Fruit fly (Drosophila melanogaster) whole organism, embryonic: ENCODE results near the gene Eig71Eg.

ENCODE experiments used
- Atf6 ChIP-seq: fragments of 200-800 bp; sonication (Bioruptor generic); IDR thresholded peaks from 2 replicates; pipeline ENCODE4 v1.3.6; 2022; ENCODE audit warnings: missing biosample characterization, missing genetic modification characterization
- B-H2 ChIP-seq: fragments of 200-800 bp; sonication (Bioruptor generic); optimal IDR thresholded peaks from 2 replicates; lab custom pipeline; 2018; ENCODE audit warnings: missing biosample characterization, mild to moderate bottlenecking, missing genetic modification characterization
- CG10565 ChIP-seq: fragments of 200-800 bp; sonication (Bioruptor generic); optimal IDR thresholded peaks from 3 replicates; lab custom pipeline; 2016; ENCODE audit warnings: missing biosample characterization, mild to moderate bottlenecking, missing genetic modification characterization
- CG10979 ChIP-seq: fragments of 200-800 bp; sonication (Bioruptor generic); optimal IDR thresholded peaks from 2 replicates; lab custom pipeline; 2018; ENCODE audit warnings: missing biosample characterization, mild to moderate bottlenecking, missing genetic modification characterization, moderate library complexity
- CG12744 ChIP-seq: fragments of 200-800 bp; sonication (Bioruptor generic); optimal IDR thresholded peaks from 2 replicates; lab custom pipeline; 2016; ENCODE audit warnings: missing biosample characterization, missing genetic modification characterization
- CG13424 ChIP-seq: fragments of 200-800 bp; sonication (Bioruptor generic); optimal IDR thresholded peaks from 2 replicates; lab custom pipeline; 2019; ENCODE audit warnings: missing biosample characterization, mild to moderate bottlenecking, missing genetic modification characterization, moderate library complexity
- CG13624 ChIP-seq: fragments of 200-800 bp; sonication (Bioruptor generic); optimal IDR thresholded peaks from 2 replicates; lab custom pipeline; 2016; ENCODE audit warnings: missing biosample characterization, missing genetic modification characterization
- CG13775 ChIP-seq: fragments of 200-800 bp; sonication (Bioruptor generic); optimal IDR thresholded peaks from 3 replicates; lab custom pipeline; 2017; ENCODE audit warnings: missing biosample characterization, mild to moderate bottlenecking, missing genetic modification characterization
- CG17829 ChIP-seq: fragments of 200-800 bp; optimal IDR thresholded peaks from 2 replicates; lab custom pipeline; 2019; ENCODE audit warnings: missing biosample characterization, mild to moderate bottlenecking, missing genetic modification characterization, moderate library complexity
- CG1792 ChIP-seq: fragments of 200-800 bp; sonication (Bioruptor generic); optimal IDR thresholded peaks from 2 replicates; lab custom pipeline; 2016; ENCODE audit warnings: missing biosample characterization, missing genetic modification characterization
- CG32772 ChIP-seq: fragments of 200-800 bp; sonication (Bioruptor generic); IDR thresholded peaks from 2 replicates; pipeline ENCODE4 v1.3.6; 2022; ENCODE audit warnings: missing biosample characterization, missing genetic modification characterization
- CG33557 ChIP-seq: fragments of 200-800 bp; sonication (Bioruptor generic); optimal IDR thresholded peaks from 2 replicates; lab custom pipeline; 2019; ENCODE audit warnings: missing biosample characterization, mild to moderate bottlenecking, missing genetic modification characterization, moderate library complexity
- CG34376 ChIP-seq: fragments of 200-800 bp; sonication (Bioruptor generic); optimal IDR thresholded peaks from 2 replicates; lab custom pipeline; 2018; ENCODE audit warnings: missing biosample characterization, mild to moderate bottlenecking, missing genetic modification characterization
- CG43689 ChIP-seq: fragments of 200-800 bp; sonication (Bioruptor generic); IDR thresholded peaks from 2 replicates; pipeline ENCODE4 v1.3.6; 2022; ENCODE audit warnings: missing biosample characterization, missing genetic modification characterization
- CG5953 ChIP-seq: fragments of 200-800 bp; sonication (Bioruptor generic); IDR thresholded peaks from 2 replicates; pipeline ENCODE4 v1.3.6; 2022; ENCODE audit warnings: missing biosample characterization, missing genetic modification characterization
- CG7556 ChIP-seq: fragments of 200-800 bp; sonication (Bioruptor generic); optimal IDR thresholded peaks from 2 replicates; lab custom pipeline; 2017; ENCODE audit warnings: missing biosample characterization, mild to moderate bottlenecking, missing genetic modification characterization
- CG9817 ChIP-seq: fragments of 200-800 bp; sonication (Bioruptor generic); optimal IDR thresholded peaks from 2 replicates; lab custom pipeline; 2018; ENCODE audit warnings: missing biosample characterization, mild to moderate bottlenecking, missing genetic modification characterization, moderate library complexity
- CoRest ChIP-seq: fragments of 200-800 bp; sonication (Bioruptor generic); optimal IDR thresholded peaks from 3 replicates; lab custom pipeline; 2018; ENCODE audit warnings: missing biosample characterization, mild to moderate bottlenecking, missing genetic modification characterization, moderate library complexity
- CrebB ChIP-seq: fragments of 200-800 bp; sonication (Bioruptor generic); optimal IDR thresholded peaks from 3 replicates; lab custom pipeline; 2018; ENCODE audit warnings: missing biosample characterization, mild to moderate bottlenecking, missing genetic modification characterization
- Dad ChIP-seq: fragments of 200-800 bp; sonication (Bioruptor generic); optimal IDR thresholded peaks from 3 replicates; lab custom pipeline; 2016; ENCODE audit warnings: missing biosample characterization, missing genetic modification characterization
- Deaf1 ChIP-seq: fragments of 200-800 bp; optimal IDR thresholded peaks from 3 replicates; lab custom pipeline; 2019; ENCODE audit warnings: missing biosample characterization, mild to moderate bottlenecking, missing genetic modification characterization, moderate library complexity
- Dref ChIP-seq: fragments of 200-800 bp; sonication (Bioruptor generic); IDR thresholded peaks from 2 replicates; pipeline ENCODE4 v1.3.6; 2022; ENCODE audit warnings: missing biosample characterization, missing genetic modification characterization
- Fer1 ChIP-seq: fragments of 200-800 bp; sonication (Bioruptor generic); optimal IDR thresholded peaks from 2 replicates; lab custom pipeline; 2017; ENCODE audit warnings: missing biosample characterization, mild to moderate bottlenecking, missing genetic modification characterization
- Fer3 ChIP-seq: fragments of 200-800 bp; sonication (Bioruptor generic); optimal IDR thresholded peaks from 2 replicates; lab custom pipeline; 2018; ENCODE audit warnings: missing biosample characterization, mild to moderate bottlenecking, missing genetic modification characterization, moderate library complexity
- H15 ChIP-seq: fragments of 200-800 bp; sonication (Bioruptor generic); IDR thresholded peaks from 3 replicates; pipeline ENCODE4 v1.3.6; 2022; ENCODE audit warnings: missing biosample characterization, missing genetic modification characterization
- H2.0 ChIP-seq: fragments of 200-800 bp; sonication (Bioruptor generic); IDR thresholded peaks from 2 replicates; pipeline ENCODE4 v1.3.6; 2022; ENCODE audit warnings: missing biosample characterization, missing genetic modification characterization
- HLH3B ChIP-seq: fragments of 200-800 bp; sonication (Bioruptor generic); IDR thresholded peaks from 2 replicates; pipeline ENCODE4 v1.3.6; 2022; ENCODE audit warnings: missing biosample characterization, missing genetic modification characterization
- Hr39 ChIP-seq: fragments of >200 bp; optimal IDR thresholded peaks from 2 replicates; lab custom pipeline; 2017
- MBD-R2 ChIP-seq: fragments of 200-800 bp; sonication (Bioruptor generic); IDR thresholded peaks from 2 replicates; pipeline ENCODE4 v1.3.6; 2022; ENCODE audit warnings: missing biosample characterization, missing genetic modification characterization
- Mad ChIP-seq: fragments of 200-800 bp; sonication (Bioruptor generic); optimal IDR thresholded peaks from 2 replicates; lab custom pipeline; 2016; ENCODE audit warnings: missing biosample characterization, missing genetic modification characterization
- Med ChIP-seq: fragments of 200-800 bp; sonication (Bioruptor generic); peaks from one replicate; lab custom pipeline; 2016; ENCODE audit warnings: missing biosample characterization, missing genetic modification characterization, mild to moderate bottlenecking, inconsistent platforms, moderate library complexity
- Neu2 ChIP-seq: fragments of 200-800 bp; sonication (Bioruptor generic); optimal IDR thresholded peaks from 3 replicates; lab custom pipeline; 2016; ENCODE audit warnings: missing biosample characterization, missing genetic modification characterization, borderline replicate concordance
- Nf-YB ChIP-seq: fragments of 200-800 bp; sonication (Bioruptor generic); optimal IDR thresholded peaks from 3 replicates; lab custom pipeline; 2019; ENCODE audit warnings: missing biosample characterization, mild to moderate bottlenecking, missing genetic modification characterization, moderate library complexity
- Sox100B ChIP-seq: fragments of 200-800 bp; sonication (Bioruptor generic); optimal IDR thresholded peaks from 3 replicates; lab custom pipeline; 2018; ENCODE audit warnings: missing biosample characterization, mild to moderate bottlenecking, missing genetic modification characterization
- Trl ChIP-seq, 3 experiments: fragments of >200 bp in 2 of 3; fragments of 200-800 bp in 1 of 3; sonication (Bioruptor generic) in 1 of 3; optimal IDR thresholded peaks; 2 replicates in 1 of 3; 3 replicates in 2 of 3; lab custom pipeline; 2016 to 2017; ENCODE audit warnings: missing biosample characterization in 1 of 3, missing genetic modification characterization in 1 of 3
- YL-1 ChIP-seq: fragments of 200-800 bp; sonication (Bioruptor generic); optimal IDR thresholded peaks from 3 replicates; lab custom pipeline; 2017; ENCODE audit warnings: missing biosample characterization, mild to moderate bottlenecking, missing genetic modification characterization
- ab ChIP-seq: fragments of 200-800 bp; sonication (Bioruptor generic); optimal IDR thresholded peaks from 2 replicates; lab custom pipeline; 2016; ENCODE audit warnings: missing biosample characterization, missing genetic modification characterization
- ac ChIP-seq: fragments of 200-800 bp; sonication (Bioruptor generic); optimal IDR thresholded peaks from 3 replicates; lab custom pipeline; 2017; ENCODE audit warnings: missing biosample characterization, mild to moderate bottlenecking, missing genetic modification characterization
- ato ChIP-seq: fragments of 200-800 bp; sonication (Bioruptor generic); IDR thresholded peaks from 2 replicates; pipeline ENCODE4 v1.3.6; 2022; ENCODE audit warnings: missing biosample characterization, missing genetic modification characterization; ENCODE audit not compliant: partially characterized antibody
- az2 ChIP-seq: fragments of 200-800 bp; sonication (Bioruptor generic); optimal IDR thresholded peaks from 3 replicates; lab custom pipeline; 2016; ENCODE audit warnings: missing biosample characterization, missing genetic modification characterization
- caup ChIP-seq: fragments of 200-800 bp; sonication (Bioruptor generic); optimal IDR thresholded peaks from 3 replicates; lab custom pipeline; 2017; ENCODE audit warnings: missing biosample characterization, mild to moderate bottlenecking, missing genetic modification characterization, moderate library complexity; ENCODE audit not compliant: severe bottlenecking
- chm ChIP-seq: fragments of 200-800 bp; sonication (Bioruptor generic); IDR thresholded peaks from 2 replicates; pipeline ENCODE4 v1.3.6; 2022; ENCODE audit warnings: missing biosample characterization, missing genetic modification characterization
- fd64A ChIP-seq: fragments of 200-800 bp; sonication (Bioruptor generic); optimal IDR thresholded peaks from 3 replicates; lab custom pipeline; 2018; ENCODE audit warnings: missing biosample characterization, mild to moderate bottlenecking, missing genetic modification characterization
- gro ChIP-seq: fragments of 200-800 bp; sonication (Bioruptor generic); optimal IDR thresholded peaks from 2 replicates; lab custom pipeline; 2016; ENCODE audit warnings: missing biosample characterization, missing genetic modification characterization
- jing ChIP-seq: fragments of 200-800 bp; sonication (Bioruptor generic); optimal IDR thresholded peaks from 2 replicates; lab custom pipeline; 2018; ENCODE audit warnings: missing biosample characterization, mild to moderate bottlenecking, missing genetic modification characterization
- nerfin-1 ChIP-seq: fragments of 200-800 bp; sonication (Bioruptor generic); optimal IDR thresholded peaks from 3 replicates; lab custom pipeline; 2019; ENCODE audit warnings: missing biosample characterization, mild to moderate bottlenecking, missing genetic modification characterization, moderate library complexity
- pfk ChIP-seq: fragments of 200-800 bp; sonication (Bioruptor generic); optimal IDR thresholded peaks from 2 replicates; lab custom pipeline; 2018; ENCODE audit warnings: missing biosample characterization, mild to moderate bottlenecking, missing genetic modification characterization, moderate library complexity
- slp2 ChIP-seq: fragments of 200-800 bp; sonication (Bioruptor generic); optimal IDR thresholded peaks from 2 replicates; lab custom pipeline; 2016; ENCODE audit warnings: missing biosample characterization, missing genetic modification characterization
- tna ChIP-seq: fragments of 200-800 bp; sonication (Bioruptor generic); IDR thresholded peaks from 2 replicates; pipeline ENCODE4 v1.3.6; 2022; ENCODE audit warnings: missing biosample characterization, missing genetic modification characterization; ENCODE audit not compliant: partially characterized antibody
- trem ChIP-seq: fragments of 200-800 bp; optimal IDR thresholded peaks from 3 replicates; lab custom pipeline; 2019; ENCODE audit warnings: missing biosample characterization, mild to moderate bottlenecking, missing genetic modification characterization, moderate library complexity
- unpg ChIP-seq: fragments of 200-800 bp; sonication (Bioruptor generic); optimal IDR thresholded peaks from 3 replicates; lab custom pipeline; 2018; ENCODE audit warnings: missing biosample characterization, mild to moderate bottlenecking, missing genetic modification characterization, moderate library complexity
- zen ChIP-seq: fragments of 200-800 bp; sonication (Bioruptor generic); optimal IDR thresholded peaks from 3 replicates; lab custom pipeline; 2018; ENCODE audit warnings: missing biosample characterization, mild to moderate bottlenecking, missing genetic modification characterization, moderate library complexity

The Eig71Eg gene

dm6 chr3L:15610109-15610508 lies 47.3 kb upstream of the Eig71Eg start, which contains the start of gene CG7650 (continued):
- peak; percentile 77 for TF ChIP-seq zen (tag; lab: Kevin White, UChicago)
- no peak for TF ChIP-seq CG13624 (GFP tag; lab: Kevin White, UChicago)
- TF ChIP-seq chm = no peak
- TF ChIP-seq trem (tag; lab: Kevin White, UChicago) = peak; percentile 54
- TF ChIP-seq B-H2 (GFP tag; lab: Kevin White, UChicago) = no peak
- TF ChIP-seq CG1792 (GFP tag; lab: Kevin White, UChicago) = no peak
- no peak for TF ChIP-seq gro (GFP tag; lab: Kevin White, UChicago)
- TF ChIP-seq tna (GFP tag; lab: Robert Waterston, UW) = peak; percentile 69
- no peak for TF ChIP-seq CG10565 (GFP tag; lab: Kevin White, UChicago)
- TF ChIP-seq jing (GFP tag; lab: Kevin White, UChicago) = no peak
- peak; percentile 68 for TF ChIP-seq MBD-R2 (GFP tag; lab: Robert Waterston, UW)
- no peak for TF ChIP-seq CG7556
- no peak for TF ChIP-seq ab
- TF ChIP-seq Dad (GFP tag; lab: Kevin White, UChicago) = no peak
- no peak for TF ChIP-seq CG43689 (GFP tag; lab: Robert Waterston, UW)
- no peak for TF ChIP-seq Neu2 (GFP tag; lab: Kevin White, UChicago)
- TF ChIP-seq fd64A (GFP tag; lab: Kevin White, UChicago) = no peak
- no peak for TF ChIP-seq Atf6
- no peak for TF ChIP-seq H2.0 (GFP tag; lab: Robert Waterston, UW)
- TF ChIP-seq slp2 (GFP tag; lab: Kevin White, UChicago) = peak; percentile 3
- no peak for TF ChIP-seq CG9817 (tag; lab: Kevin White, UChicago)
- TF ChIP-seq Hr39 (lab: Kevin White, UChicago) = no peak
- no peak for TF ChIP-seq CG13424 (tag; lab: Kevin White, UChicago)
- TF ChIP-seq Dref (GFP tag; lab: Robert Waterston, UW) = peak; percentile 91
- TF ChIP-seq Nf-YB = no peak
- no peak for TF ChIP-seq CG33557
- TF ChIP-seq YL-1 (GFP tag; lab: Kevin White, UChicago) = peak; percentile 74
- TF ChIP-seq ato (GFP tag; lab: Robert Waterston, UW) = peak; percentile 80
- no peak for TF ChIP-seq nerfin-1 (tag; lab: Kevin White, UChicago)
- TF ChIP-seq pfk (GFP tag; lab: Kevin White, UChicago) = no peak
- TF ChIP-seq ac (GFP tag; lab: Kevin White, UChicago) = no peak
- TF ChIP-seq CG17829 (tag; lab: Kevin White, UChicago) = peak; percentile 34
- TF ChIP-seq Deaf1 = no peak
- no peak for TF ChIP-seq CG34376 (GFP tag; lab: Kevin White, UChicago)
- no peak for TF ChIP-seq Sox100B (GFP tag; lab: Kevin White, UChicago)
- TF ChIP-seq unpg = no peak
- peak; percentile 16 for TF ChIP-seq Fer1 (GFP tag; lab: Kevin White, UChicago)
- no peak for TF ChIP-seq CrebB (tag; lab: Kevin White, UChicago)
- TF ChIP-seq CG12744 = no peak
- no peak for TF ChIP-seq CG13775 (GFP tag; lab: Kevin White, UChicago)
- TF ChIP-seq CG5953 (GFP tag; lab: Robert Waterston, UW) = no peak
- TF ChIP-seq az2 (GFP tag; lab: Kevin White, UChicago) = no peak
- TF ChIP-seq caup (GFP tag; lab: Kevin White, UChicago) = no peak
- no peak for TF ChIP-seq CoRest
- no peak for TF ChIP-seq CG10979 (tag; lab: Kevin White, UChicago)
- no peak for TF ChIP-seq Med
- TF ChIP-seq CG32772 (GFP tag; lab: Robert Waterston, UW) = no peak
- TF ChIP-seq Fer3 (tag; lab: Kevin White, UChicago) = no peak
- TF ChIP-seq HLH3B = no peak
- no peak for TF ChIP-seq Trl (optimal IDR thresholded peaks at IDR 0.05; lab: Kevin White, UChicago)
- TF ChIP-seq Trl (GFP tag; optimal IDR thresholded peaks at IDR 0.05; lab: Kevin White, UChicago) = no peak
- TF ChIP-seq Mad = no peak
- TF ChIP-seq H15 = no peak
